Fruit fly (Drosophila melanogaster) whole organism, embryonic: ENCODE measurements around the gene Actn3.

Experiments used
- ATbp ChIP-seq: fragments of 200-800 bp; sonication (Bioruptor generic); optimal IDR thresholded peaks from 2 replicates; lab custom pipeline; 2017; ENCODE audit warnings: missing biosample characterization, mild to moderate bottlenecking, missing genetic modification characterization, missing genetic modification reagents
- Aef1 ChIP-seq: fragments of 200-800 bp; sonication (Bioruptor generic); IDR thresholded peaks from 3 replicates; pipeline ENCODE4 v1.3.6; 2022; ENCODE audit warnings: missing biosample characterization, missing genetic modification characterization
- CG10543 ChIP-seq: fragments of 200-800 bp; sonication (Bioruptor generic); optimal IDR thresholded peaks from 3 replicates; lab custom pipeline; 2017; ENCODE audit warnings: missing biosample characterization, mild to moderate bottlenecking, missing genetic modification characterization, moderate library complexity
- CG1602 ChIP-seq: fragments of 200-800 bp; sonication (Bioruptor generic); optimal IDR thresholded peaks from 3 replicates; lab custom pipeline; 2016; ENCODE audit warnings: missing biosample characterization, missing genetic modification characterization
- CG1792 ChIP-seq: fragments of 200-800 bp; sonication (Bioruptor generic); optimal IDR thresholded peaks from 2 replicates; lab custom pipeline; 2016; ENCODE audit warnings: missing biosample characterization, missing genetic modification characterization
- CG18599 ChIP-seq: fragments of 200-800 bp; sonication (Bioruptor generic); optimal IDR thresholded peaks from 3 replicates; lab custom pipeline; 2017; ENCODE audit warnings: missing biosample characterization, missing genetic modification characterization, mild to moderate bottlenecking, moderate library complexity, missing genetic modification reagents
- CG2889 ChIP-seq: fragments of 200-800 bp; sonication (Bioruptor generic); IDR thresholded peaks from 3 replicates; pipeline ENCODE4 v1.3.6; 2022; ENCODE audit warnings: missing biosample characterization, missing genetic modification characterization
- CG30403 ChIP-seq: fragments of 200-800 bp; sonication (Bioruptor generic); optimal IDR thresholded peaks from 3 replicates; lab custom pipeline; 2016; ENCODE audit warnings: missing biosample characterization, missing genetic modification characterization
- CG3065 ChIP-seq: fragments of 200-800 bp; sonication (Bioruptor generic); optimal IDR thresholded peaks from 2 replicates; lab custom pipeline; 2016; ENCODE audit warnings: missing biosample characterization, missing genetic modification characterization
- CG31365 ChIP-seq: fragments of 200-800 bp; sonication (Bioruptor generic); optimal IDR thresholded peaks from 2 replicates; lab custom pipeline; 2018; ENCODE audit warnings: missing biosample characterization, mild to moderate bottlenecking, missing genetic modification characterization
- CG3407 ChIP-seq: fragments of 200-800 bp; sonication (Bioruptor generic); optimal IDR thresholded peaks from 2 replicates; lab custom pipeline; 2018; ENCODE audit warnings: missing biosample characterization, mild to moderate bottlenecking, missing genetic modification characterization
- CG4282 ChIP-seq: fragments of 200-800 bp; sonication (Bioruptor generic); optimal IDR thresholded peaks from 2 replicates; lab custom pipeline; 2016; ENCODE audit warnings: missing biosample characterization, missing genetic modification characterization
- CG4360 ChIP-seq: fragments of 200-800 bp; sonication (Bioruptor generic); IDR thresholded peaks from 2 replicates; pipeline ENCODE4 v1.3.6; 2022; ENCODE audit warnings: missing biosample characterization, missing genetic modification characterization
- CG43689 ChIP-seq: fragments of 200-800 bp; sonication (Bioruptor generic); IDR thresholded peaks from 2 replicates; pipeline ENCODE4 v1.3.6; 2022; ENCODE audit warnings: missing biosample characterization, missing genetic modification characterization
- CG4707 ChIP-seq: fragments of 200-800 bp; sonication (Bioruptor generic); optimal IDR thresholded peaks from 2 replicates; lab custom pipeline; 2018; ENCODE audit warnings: missing biosample characterization, mild to moderate bottlenecking, missing genetic modification characterization, moderate library complexity
- CG4854 ChIP-seq: fragments of 200-800 bp; sonication (Bioruptor generic); optimal IDR thresholded peaks from 2 replicates; lab custom pipeline; 2016; ENCODE audit warnings: missing biosample characterization, missing genetic modification characterization, inconsistent platforms
- CG7839 ChIP-seq: fragments of 200-800 bp; sonication (Bioruptor generic); optimal IDR thresholded peaks from 3 replicates; lab custom pipeline; 2018; ENCODE audit warnings: missing biosample characterization, mild to moderate bottlenecking, missing genetic modification characterization, moderate library complexity
- CG7963 ChIP-seq: fragments of 200-800 bp; sonication (Bioruptor generic); IDR thresholded peaks from 3 replicates; pipeline ENCODE4 v1.3.6; 2022; ENCODE audit warnings: missing biosample characterization, missing genetic modification characterization; ENCODE audit not compliant: partially characterized antibody
- Camta ChIP-seq: fragments of 200-800 bp; sonication (Bioruptor generic); optimal IDR thresholded peaks from 2 replicates; lab custom pipeline; 2016; ENCODE audit warnings: missing biosample characterization, missing genetic modification characterization
- Chrac-16 ChIP-seq: fragments of 200-800 bp; sonication (Bioruptor generic); optimal IDR thresholded peaks from 3 replicates; lab custom pipeline; 2016; ENCODE audit warnings: missing biosample characterization, missing genetic modification characterization
- D19A ChIP-seq: fragments of 200-800 bp; optimal IDR thresholded peaks from 3 replicates; lab custom pipeline; 2019; ENCODE audit warnings: missing biosample characterization, mild to moderate bottlenecking, missing genetic modification characterization, moderate library complexity
- Dek ChIP-seq: fragments of 200-800 bp; sonication (Bioruptor generic); optimal IDR thresholded peaks from 3 replicates; lab custom pipeline; 2019; ENCODE audit warnings: missing biosample characterization, mild to moderate bottlenecking, missing genetic modification characterization, moderate library complexity
- Fer3 ChIP-seq: fragments of 200-800 bp; sonication (Bioruptor generic); optimal IDR thresholded peaks from 2 replicates; lab custom pipeline; 2018; ENCODE audit warnings: missing biosample characterization, mild to moderate bottlenecking, missing genetic modification characterization, moderate library complexity
- Hand ChIP-seq: fragments of 200-800 bp; sonication (Bioruptor generic); optimal IDR thresholded peaks from 2 replicates; lab custom pipeline; 2017; ENCODE audit warnings: mild to moderate bottlenecking, missing biosample characterization, missing genetic modification reagents, missing genetic modification characterization
- HmgZ ChIP-seq: fragments of 200-800 bp; sonication (Bioruptor generic); optimal IDR thresholded peaks from 2 replicates; lab custom pipeline; 2018; ENCODE audit warnings: missing biosample characterization, mild to moderate bottlenecking, missing genetic modification characterization
- Hr78 ChIP-seq, 2 experiments: fragments of 200-800 bp in 1 of 2; fragments of >200 bp in 1 of 2; sonication (Bioruptor generic) in 1 of 2; optimal IDR thresholded peaks; 2 replicates each; lab custom pipeline; 2017 to 2019; ENCODE audit warnings: missing biosample characterization in 2 of 2, missing genetic modification characterization in 2 of 2, mild to moderate bottlenecking in 1 of 2, moderate library complexity in 1 of 2
- Hsf ChIP-seq: fragments of 200-800 bp; sonication (Bioruptor generic); optimal IDR thresholded peaks from 3 replicates; lab custom pipeline; 2016; ENCODE audit warnings: missing biosample characterization, missing genetic modification characterization
- Jarid2 ChIP-seq: fragments of 200-800 bp; sonication (Bioruptor generic); optimal IDR thresholded peaks from 3 replicates; lab custom pipeline; 2017; ENCODE audit warnings: mild to moderate bottlenecking, missing biosample characterization, missing genetic modification reagents, missing genetic modification characterization
- Myb ChIP-seq: fragments of 200-800 bp; sonication (Bioruptor generic); optimal IDR thresholded peaks from 2 replicates; lab custom pipeline; 2016; ENCODE audit warnings: missing biosample characterization, missing genetic modification characterization
- NK7.1 ChIP-seq: fragments of 200-800 bp; sonication (Bioruptor generic); optimal IDR thresholded peaks from 3 replicates; lab custom pipeline; 2016; ENCODE audit warnings: missing biosample characterization, missing genetic modification characterization
- Rfx ChIP-seq: fragments of 200-800 bp; sonication (Bioruptor generic); IDR thresholded peaks from 2 replicates; pipeline ENCODE4 v1.3.6; 2022; ENCODE audit warnings: missing biosample characterization, missing genetic modification characterization
- Trl ChIP-seq, 3 experiments: fragments of >200 bp in 2 of 3; fragments of 200-800 bp in 1 of 3; sonication (Bioruptor generic) in 1 of 3; optimal IDR thresholded peaks; 2 replicates in 1 of 3; 3 replicates in 2 of 3; lab custom pipeline; 2016 to 2017; ENCODE audit warnings: missing biosample characterization in 1 of 3, missing genetic modification characterization in 1 of 3
- al ChIP-seq: fragments of 200-800 bp; sonication (Bioruptor generic); IDR thresholded peaks from 2 replicates; pipeline ENCODE4 v1.3.6; 2022; ENCODE audit warnings: missing biosample characterization, missing genetic modification characterization
- ap ChIP-seq: fragments of 200-800 bp; sonication (Bioruptor generic); IDR thresholded peaks from 2 replicates; pipeline ENCODE4 v1.3.6; 2022; ENCODE audit warnings: missing biosample characterization, missing genetic modification characterization
- bab2 ChIP-seq: fragments of 200-800 bp; sonication (Bioruptor generic); optimal IDR thresholded peaks from 2 replicates; lab custom pipeline; 2016; ENCODE audit warnings: missing biosample characterization, missing genetic modification characterization
- bowl ChIP-seq: fragments of 200-800 bp; sonication (Bioruptor generic); IDR thresholded peaks from 2 replicates; pipeline ENCODE4 v1.3.6; 2022; ENCODE audit warnings: missing biosample characterization, missing genetic modification characterization
- btn ChIP-seq: fragments of 200-800 bp; sonication (Bioruptor generic); optimal IDR thresholded peaks from 2 replicates; lab custom pipeline; 2016; ENCODE audit warnings: missing biosample characterization, missing genetic modification characterization
- fd64A ChIP-seq: fragments of 200-800 bp; sonication (Bioruptor generic); optimal IDR thresholded peaks from 3 replicates; lab custom pipeline; 2018; ENCODE audit warnings: missing biosample characterization, mild to moderate bottlenecking, missing genetic modification characterization
- gcm ChIP-seq: fragments of 200-800 bp; sonication (Bioruptor generic); optimal IDR thresholded peaks from 2 replicates; lab custom pipeline; 2019; ENCODE audit warnings: missing biosample characterization, mild to moderate bottlenecking, missing genetic modification characterization, moderate library complexity
- ken ChIP-seq: fragments of 200-800 bp; sonication (Bioruptor generic); IDR thresholded peaks from 3 replicates; pipeline ENCODE4 v1.3.6; 2022; ENCODE audit warnings: missing biosample characterization, missing genetic modification characterization
- org-1 ChIP-seq: fragments of 200-800 bp; sonication (Bioruptor generic); optimal IDR thresholded peaks from 2 replicates; lab custom pipeline; 2017; ENCODE audit warnings: missing biosample characterization, missing genetic modification characterization
- pita ChIP-seq: fragments of 200-800 bp; sonication (Bioruptor generic); optimal IDR thresholded peaks from 2 replicates; lab custom pipeline; 2017; ENCODE audit warnings: missing biosample characterization, mild to moderate bottlenecking, missing genetic modification characterization
- ro ChIP-seq: fragments of 200-800 bp; sonication (Bioruptor generic); IDR thresholded peaks from 2 replicates; pipeline ENCODE4 v1.3.6; 2022; ENCODE audit warnings: missing biosample characterization, missing genetic modification characterization
- salm ChIP-seq: fragments of 200-800 bp; sonication (Bioruptor generic); optimal IDR thresholded peaks from 2 replicates; lab custom pipeline; 2018; ENCODE audit warnings: missing biosample characterization, mild to moderate bottlenecking, missing genetic modification characterization
- seq ChIP-seq: fragments of 200-800 bp; sonication (Bioruptor generic); IDR thresholded peaks from 2 replicates; pipeline ENCODE4 v1.3.6; 2022; ENCODE audit warnings: missing biosample characterization, missing genetic modification characterization
- sima ChIP-seq: fragments of 200-800 bp; sonication (Bioruptor generic); optimal IDR thresholded peaks from 2 replicates; lab custom pipeline; 2016; ENCODE audit warnings: missing biosample characterization, missing genetic modification characterization
- sr ChIP-seq: fragments of 200-800 bp; sonication (Bioruptor generic); IDR thresholded peaks from 3 replicates; pipeline ENCODE4 v1.3.6; 2022; ENCODE audit warnings: missing biosample characterization, missing genetic modification characterization
- ssp ChIP-seq: fragments of 200-800 bp; sonication (Bioruptor generic); IDR thresholded peaks from 2 replicates; pipeline ENCODE4 v1.3.6; 2022; ENCODE audit warnings: missing biosample characterization, missing genetic modification characterization

Gene Actn3

dm6 chr3R:16969361-16970355 lies 7.9 kb downstream of the Actn3 start (continued):
- peak; percentile 64; the same call in 1 of the 3 replicates for TF ChIP-seq ken (GFP tag; lab: Robert Waterston, UW)
- peak; percentile 50 for TF ChIP-seq CG3407 (GFP tag; lab: Kevin White, UChicago)
- TF ChIP-seq Myb (GFP tag; lab: Kevin White, UChicago) = peak; percentile 38
- no peak for TF ChIP-seq CG18599
- peak; percentile 42 for TF ChIP-seq Chrac-16 (GFP tag; lab: Kevin White, UChicago)
- no peak for TF ChIP-seq Hr78 (GFP tag; optimal IDR thresholded peaks at IDR 0.05; lab: Kevin White, UChicago)
- peak; percentile 71 for TF ChIP-seq CG30403 (GFP tag; lab: Kevin White, UChicago)
- TF ChIP-seq pita (GFP tag; lab: Kevin White, UChicago) = peak; percentile 99
- TF ChIP-seq Jarid2 (GFP tag; lab: Kevin White, UChicago) = peak; percentile 23
- TF ChIP-seq Aef1 (GFP tag; lab: Robert Waterston, UW) = peak; percentile 32; the same call in 1 of the 3 replicates
- TF ChIP-seq CG31365 (tag; lab: Kevin White, UChicago) = peak; percentile 13
- peak; percentile 87 for TF ChIP-seq Dek (tag; lab: Kevin White, UChicago)
- no peak for TF ChIP-seq ssp (GFP tag; lab: Robert Waterston, UW)
- TF ChIP-seq org-1 (GFP tag; lab: Kevin White, UChicago) = peak; percentile 24
- no peak for TF ChIP-seq bowl (GFP tag; lab: Robert Waterston, UW)
- peak; percentile 49; the same call in 1 of the 2 replicates for TF ChIP-seq al (GFP tag; lab: Robert Waterston, UW)
- peak; percentile 53 for TF ChIP-seq CG10543 (GFP tag; lab: Kevin White, UChicago)
- TF ChIP-seq btn (GFP tag; lab: Kevin White, UChicago) = no peak
- TF ChIP-seq HmgZ (tag; lab: Kevin White, UChicago) = peak; percentile 35
- no peak for TF ChIP-seq Hand
- peak; percentile 35; the same call in 1 of the 2 replicates for TF ChIP-seq ap
- TF ChIP-seq bab2 (GFP tag; lab: Kevin White, UChicago) = peak; percentile 10
- TF ChIP-seq sr = no peak
- no peak for TF ChIP-seq CG1792 (GFP tag; lab: Kevin White, UChicago)
- no peak for TF ChIP-seq CG4707
- no peak for TF ChIP-seq CG4854 (GFP tag; lab: Kevin White, UChicago)
- no peak for TF ChIP-seq CG43689 (GFP tag; lab: Robert Waterston, UW)
- peak; percentile 100 for TF ChIP-seq D19A
- TF ChIP-seq CG4360 = 0 out of 2 replicates have a peak, but pooled peaks have one; percentile 29
- TF ChIP-seq Rfx (GFP tag; lab: Robert Waterston, UW) = peak; percentile 78
- 0 out of 2 replicates have a peak, but pooled peaks have one; percentile 32 for TF ChIP-seq ro (GFP tag; lab: Robert Waterston, UW)
- TF ChIP-seq seq (GFP tag; lab: Robert Waterston, UW) = peak; percentile 95
- TF ChIP-seq sima (GFP tag; lab: Kevin White, UChicago) = no peak
- no peak for TF ChIP-seq CG7963
- TF ChIP-seq Trl (optimal IDR thresholded peaks at IDR 0.05; lab: Kevin White, UChicago) = no peak
- TF ChIP-seq Trl (GFP tag; optimal IDR thresholded peaks at IDR 0.05; lab: Kevin White, UChicago) = peak; percentile 34
- TF ChIP-seq CG3065 = no peak
- TF ChIP-seq CG2889 (GFP tag; lab: Robert Waterston, UW) = peak; percentile 64; the same call in 2 of the 3 replicates
- TF ChIP-seq fd64A = no peak
- peak; percentile 99 for TF ChIP-seq gcm
- peak; percentile 24 for TF ChIP-seq Hsf (GFP tag; lab: Kevin White, UChicago)
- no peak for TF ChIP-seq NK7.1 (GFP tag; lab: Kevin White, UChicago)
- no peak for TF ChIP-seq Fer3
- TF ChIP-seq ATbp (GFP tag; lab: Kevin White, UChicago) = peak; percentile 57
- TF ChIP-seq CG4282 (GFP tag; lab: Kevin White, UChicago) = no peak
- peak; percentile 50 for TF ChIP-seq CG1602 (GFP tag; lab: Kevin White, UChicago)
- TF ChIP-seq CG7839 (tag; lab: Kevin White, UChicago) = peak; percentile 77
- TF ChIP-seq Camta (GFP tag; lab: Kevin White, UChicago) = peak; percentile 10
- TF ChIP-seq salm = peak; percentile 38
